Worm (Caenorhabditis elegans) whole organism, dauer: ENCODE results near the gene hmg-11.
"Not testable (repeated sequence)": the region's sequence is repeated elsewhere in the genome, so short reads cannot be mapped to it uniquely, and the experiment has no call there.

Experiments used
- unc-62 ChIP-seq: sonication (generic microtip); optimal IDR thresholded peaks from 2 replicates; lab custom pipeline; 2017; ENCODE audit warnings: missing biosample characterization, missing genetic modification reagents, missing genetic modification characterization

Gene hmg-11

DNA sequence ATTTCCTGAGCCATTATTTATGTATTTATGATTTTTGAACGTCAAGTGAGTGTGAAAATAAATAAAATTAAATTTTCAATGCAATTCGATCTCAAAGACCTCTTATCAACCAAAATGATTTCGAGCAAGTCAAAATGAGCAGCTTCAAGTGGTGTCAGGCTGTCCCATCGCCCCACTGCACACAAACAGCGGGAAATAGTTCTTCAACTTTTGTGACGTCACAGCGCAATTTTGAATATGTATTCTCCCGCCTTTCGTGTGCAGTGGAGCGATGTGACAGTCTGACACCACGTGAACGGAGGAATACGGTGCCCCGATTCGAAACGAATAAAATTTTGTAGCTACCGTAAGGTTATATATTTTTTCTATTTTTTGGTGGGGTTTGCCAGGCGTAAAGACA, 785 bp downstream of the hmg-11 start:
- no peak for TF ChIP-seq unc-62 (GFP tag; lab: Kevin White, UChicago)

DNA sequence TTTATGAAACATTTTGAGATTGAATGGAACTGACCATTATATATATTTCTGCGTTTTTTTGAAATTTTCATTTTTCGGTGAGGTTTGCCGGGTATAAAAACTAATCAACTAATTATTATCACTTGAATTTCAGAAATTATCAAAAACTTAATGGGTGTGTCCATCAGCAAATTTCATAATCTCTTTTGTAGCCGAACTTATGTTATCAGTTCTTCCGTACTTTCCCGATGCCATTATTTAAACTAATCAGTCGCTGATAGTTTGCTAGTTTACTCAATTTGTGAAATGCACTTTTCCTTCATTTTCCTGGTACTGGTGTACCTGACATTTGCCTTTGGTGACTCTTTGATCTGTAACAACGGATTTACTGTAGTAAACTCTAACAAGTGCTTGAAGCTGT, 1.3 kb downstream of the hmg-11 start:
- no peak for TF ChIP-seq unc-62 (GFP tag; lab: Kevin White, UChicago)

ce11 chrII:4675481-4675880, 2.6 kb downstream of the hmg-11 start, which contains the start of gene T05A7.3:
T05A7.3 (plus strand) TSS chrII:4675781.
- TF ChIP-seq unc-62 (GFP tag; lab: Kevin White, UChicago), result no peak

DNA sequence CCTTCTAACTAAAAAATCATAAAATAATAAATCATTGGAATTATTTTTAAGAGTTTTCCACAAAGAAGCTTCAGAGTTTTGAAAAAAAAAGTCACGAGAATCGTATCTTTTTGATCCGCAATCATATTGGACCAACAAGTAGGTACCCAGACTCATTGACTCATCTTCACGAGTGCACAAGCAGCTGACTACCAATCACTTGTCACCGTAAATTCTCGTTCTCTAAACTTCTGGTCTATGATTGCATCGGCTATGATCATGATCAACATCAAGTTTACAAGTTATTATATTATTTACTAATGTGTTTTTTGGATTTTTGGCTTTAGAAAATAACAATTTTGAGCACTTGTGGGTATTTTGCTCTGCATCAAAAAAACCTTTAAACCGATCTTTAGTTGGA, 3.4 kb downstream of the hmg-11 start:
- no peak for TF ChIP-seq unc-62 (GFP tag; lab: Kevin White, UChicago)

- TF ChIP-seq unc-62 (GFP tag; lab: Kevin White, UChicago), result no peak
Measured at ce11 chrII:4677916-4678315, 5.0 kb downstream of the hmg-11 start, which contains the start of gene T05A7.1. T05A7.1 (plus strand) TSS chrII:4678216.

DNA sequence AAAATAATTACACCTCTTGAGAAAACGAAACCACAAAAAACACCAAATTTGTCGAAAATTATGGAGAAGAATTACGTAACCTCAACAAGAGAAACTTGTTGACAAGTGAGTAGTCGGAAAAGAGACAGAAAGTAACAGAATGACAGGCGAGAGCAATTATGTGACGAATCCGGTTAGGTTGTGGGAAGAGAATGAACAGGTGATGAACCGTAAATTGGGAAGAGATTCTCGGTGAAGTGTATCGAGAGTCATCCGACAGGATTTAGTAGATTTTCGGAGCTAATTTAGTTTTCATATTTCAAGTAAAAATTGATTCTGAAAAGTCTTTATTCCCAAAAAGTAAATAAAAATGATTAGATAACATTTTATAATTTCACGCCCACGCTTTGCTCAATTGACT, 8.5 kb downstream of the hmg-11 start, which contains the start of gene T05A7.7:
TSS of gene T05A7.7 (minus strand) at position 101 of the 400 bp plus-strand sequence.
- no peak for TF ChIP-seq unc-62 (GFP tag; lab: Kevin White, UChicago)

- TF ChIP-seq unc-62 (GFP tag; lab: Kevin White, UChicago), result no peak
Measured at ce11 chrII:4683693-4684092, 10.8 kb downstream of the hmg-11 start, which contains the start of gene sre-40. sre-40 (minus strand) TSS chrII:4683793.

DNA sequence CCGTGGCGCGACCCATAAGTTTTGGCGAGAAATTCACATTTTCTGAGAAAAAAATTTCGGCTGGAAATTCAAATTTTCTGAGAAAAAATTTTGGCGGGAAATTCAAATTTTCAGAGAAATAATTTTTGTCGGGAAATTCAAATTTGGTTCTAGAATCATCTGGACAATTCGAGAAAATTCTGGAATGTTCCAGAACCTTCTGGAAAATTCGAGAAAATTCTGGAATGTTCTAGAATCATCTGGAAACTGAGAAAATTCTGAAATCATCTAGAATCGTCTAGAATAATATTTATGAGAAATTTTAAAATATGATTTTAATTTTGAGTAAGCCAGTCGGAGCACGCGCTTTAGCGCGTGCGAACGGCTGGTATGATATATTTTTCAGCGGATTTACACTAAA, 12.0 kb downstream of the hmg-11 start:
- TF ChIP-seq unc-62 (GFP tag; lab: Kevin White, UChicago), result no peak

DNA sequence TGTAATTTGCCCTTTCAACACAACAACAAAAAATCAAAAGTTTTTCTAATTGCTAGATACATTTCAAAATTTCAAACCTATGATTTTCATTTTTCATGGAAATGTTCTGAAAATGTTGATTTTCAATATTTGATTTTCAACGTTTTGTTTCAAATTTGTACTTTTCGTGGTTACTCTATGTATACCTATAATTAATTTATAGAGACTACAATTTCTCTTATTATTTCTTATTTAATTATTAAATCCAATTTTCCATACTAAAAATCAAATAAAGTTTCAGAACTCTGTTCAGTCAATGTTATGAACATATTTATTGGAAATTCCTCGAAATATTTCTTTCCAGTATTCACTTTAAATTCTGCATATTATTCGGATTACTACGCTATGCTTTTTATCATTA, 14.1 kb downstream of the hmg-11 start, which contains the start of gene sre-39:
TSS of gene sre-39 (plus strand) at position 301 of the 400 bp plus-strand sequence.
- no peak for TF ChIP-seq unc-62 (GFP tag; lab: Kevin White, UChicago)

DNA sequence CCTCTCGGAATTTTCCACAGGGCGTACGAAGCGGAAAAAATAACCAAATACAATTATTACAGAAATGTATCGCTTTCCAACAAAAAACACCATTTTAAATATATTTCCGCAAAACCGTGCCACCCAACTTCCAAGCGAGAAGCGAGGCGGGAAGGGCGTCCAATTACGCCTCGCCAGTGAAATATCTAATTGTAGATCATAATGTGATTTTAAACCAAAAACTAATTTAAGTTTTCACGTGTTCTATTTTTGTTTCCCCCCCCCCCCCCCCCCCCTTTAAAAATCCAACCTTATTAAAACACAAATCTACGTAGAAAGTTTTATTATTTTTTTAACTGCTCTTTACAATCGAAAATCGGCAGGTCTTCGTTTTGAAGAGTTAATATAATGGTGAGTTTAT, 16.6 kb downstream of the hmg-11 start, which contains the start of gene F10G7.12:
TSS of gene F10G7.12 (plus strand) at position 301 of the 400 bp plus-strand sequence.
- TF ChIP-seq unc-62 (GFP tag; lab: Kevin White, UChicago), result no peak

ce11 chrII:4693129-4693528, 20.2 kb downstream of the hmg-11 start, which contains the start of gene F10G7.5:
F10G7.5 (plus strand) TSS chrII:4693414.
- no peak for TF ChIP-seq unc-62 (GFP tag; lab: Kevin White, UChicago)

ce11 chrII:4696055-4696454, 23.2 kb downstream of the hmg-11 start:
- no peak for TF ChIP-seq unc-62 (GFP tag; lab: Kevin White, UChicago)

DNA sequence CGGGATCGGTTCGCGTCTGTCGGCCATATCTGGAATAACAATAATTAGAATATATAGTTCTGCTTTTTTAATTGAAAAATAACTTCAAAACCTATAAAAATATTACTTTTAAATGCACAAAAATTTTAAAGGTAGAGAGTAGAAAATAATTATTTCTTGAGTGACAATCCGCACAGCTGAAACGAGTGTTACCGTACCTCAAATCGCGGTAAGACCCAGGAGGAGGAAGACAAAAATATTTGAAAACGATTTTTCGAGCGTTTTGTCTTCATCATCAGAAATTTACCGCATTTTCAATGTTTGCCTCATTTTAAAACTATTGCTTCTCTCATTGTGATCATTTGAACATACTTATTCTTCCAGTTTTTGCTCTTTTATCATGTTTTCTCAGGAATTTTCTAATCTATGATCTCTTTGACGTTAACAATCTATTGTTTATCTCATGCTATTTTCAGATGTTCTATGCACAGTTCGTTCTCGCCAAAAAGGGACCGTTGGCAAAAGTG, 25.4 kb downstream of the hmg-11 start, which contains the start of the genes rpn-5 and scc-1:
TSS of gene rpn-5 (minus strand) at position 162 of the 506 bp plus-strand sequence.
TSS of gene scc-1 (plus strand) at position 456 of the 506 bp plus-strand sequence.
- no peak for TF ChIP-seq unc-62 (GFP tag; lab: Kevin White, UChicago)

ce11 chrII:4701482-4702119, 28.7 kb downstream of the hmg-11 start, which contains the start of gene unc-85:
unc-85 (plus strand) TSS chrII:4702069.
- not testable (repeated sequence) for TF ChIP-seq unc-62 (GFP tag; lab: Kevin White, UChicago)

DNA sequence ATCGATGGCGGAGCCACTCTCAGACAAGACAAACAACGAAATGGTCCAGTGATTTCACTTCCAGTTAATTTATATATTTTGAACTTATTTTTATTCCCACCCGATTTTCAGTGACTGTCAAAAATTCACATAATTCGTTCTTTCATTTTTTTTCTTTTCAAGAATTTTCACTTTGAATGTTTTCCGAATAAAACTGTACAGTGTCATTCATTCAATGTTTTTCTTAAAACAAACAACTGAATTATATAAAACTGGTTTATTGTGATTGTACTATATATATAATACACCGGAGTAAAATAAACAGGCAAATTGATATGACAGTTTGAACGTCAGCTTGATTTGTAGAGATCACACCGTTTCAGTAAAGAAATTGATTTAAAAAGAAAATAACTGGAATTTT, 30.1 kb downstream of the hmg-11 start:
- no peak for TF ChIP-seq unc-62 (GFP tag; lab: Kevin White, UChicago)

- no peak for TF ChIP-seq unc-62 (GFP tag; lab: Kevin White, UChicago)
Measured at ce11 chrII:4706359-4706871, 33.5 kb downstream of the hmg-11 start, which contains the start of the genes F10G7.9 and tsn-1. F10G7.9 (minus strand) TSS chrII:4706485. tsn-1 (plus strand) TSS chrII:4706821.
